Worm (Caenorhabditis elegans) whole organism, L4/young adult: Measurements from ENCODE around the gene R102.1.

Source experiments
- W03F9.2 ChIP-seq: fragments of 150-350 bp; optimal IDR thresholded peaks from 2 replicates; lab custom pipeline; 2014; ENCODE audit warnings: missing biosample characterization, missing genetic modification characterization
- him-1 ChIP-seq: sonication (generic microtip); optimal IDR thresholded peaks from 2 replicates; lab custom pipeline; 2016; ENCODE audit warnings: missing genotype, missing genetic modification reagents, missing genetic modification characterization, missing compliant biosample characterization

DNA sequence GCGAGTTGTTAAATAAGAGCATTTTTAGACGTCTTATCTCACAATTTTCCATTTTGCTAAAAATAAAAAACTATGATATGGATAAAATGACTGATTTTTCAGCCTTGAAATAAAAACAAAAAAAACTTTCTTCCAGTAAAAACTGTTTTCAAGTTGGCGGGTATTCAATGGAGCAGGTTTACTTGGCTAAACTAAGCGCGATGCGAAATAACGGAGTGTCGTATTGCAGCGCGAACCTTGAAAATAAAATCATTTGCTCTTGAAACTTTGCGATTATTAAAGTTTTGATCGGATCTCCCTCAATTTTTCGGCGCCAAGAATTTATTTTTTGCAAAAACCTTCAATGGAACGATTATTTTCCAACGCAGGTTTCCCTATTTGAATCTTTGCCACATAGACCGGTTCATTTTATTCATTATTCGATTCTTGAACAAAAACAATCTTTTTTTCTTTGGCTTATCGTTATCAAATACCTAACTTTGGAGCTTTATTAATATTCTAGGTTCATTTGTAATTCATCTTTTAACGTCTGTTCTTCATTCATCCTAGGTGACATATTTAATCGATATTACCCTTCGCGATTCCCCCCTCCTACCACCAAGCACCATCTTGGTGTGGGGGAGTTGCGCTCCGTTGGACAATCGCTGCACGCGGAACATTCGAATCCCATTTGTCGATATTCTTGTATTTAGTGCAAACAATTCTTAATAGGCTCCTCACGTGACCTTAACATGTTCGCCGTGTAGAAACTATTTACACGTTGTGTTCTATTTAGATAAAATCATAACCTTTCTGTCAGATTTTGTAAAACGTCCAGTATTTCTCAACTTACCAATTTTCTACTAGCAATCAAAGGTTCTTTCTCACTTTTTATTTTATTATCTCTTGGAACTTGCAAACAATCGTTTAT is 48.9 kb downstream of the R102.1 start, which contains the start of the genes orc-5 and cyb-1:
- TF ChIP-seq him-1: no peak
- peak; percentile 22 for TF ChIP-seq W03F9.2 (tag; lab: Kevin White, UChicago)
